Worm (Caenorhabditis elegans): Measurements from ENCODE around the gene F26D10.13.

F26D10.13 gene

DNA sequence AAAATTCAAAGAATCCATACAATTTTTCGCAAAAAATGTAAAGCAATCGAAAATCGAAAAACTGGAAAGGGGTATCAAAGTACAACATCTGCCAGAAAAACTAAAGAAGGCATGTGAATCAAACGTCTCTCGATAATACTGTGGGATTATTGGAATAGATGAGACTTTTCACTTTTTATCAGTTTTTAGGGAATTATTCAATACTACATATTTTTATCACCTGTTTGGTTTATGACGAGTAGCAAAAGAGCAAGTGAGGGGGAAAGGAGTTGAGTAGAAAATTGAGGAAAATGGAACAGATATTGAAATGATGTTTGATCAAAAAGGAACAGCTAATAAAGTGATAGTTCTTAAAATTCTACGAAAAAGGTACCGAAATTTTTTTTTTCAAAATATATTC lies 28.5 kb upstream of the F26D10.13 start:
- TF ChIP-seq pqm-1 (tag; optimal IDR thresholded peaks at IDR 0.05), result peak; percentile 14
- TF ChIP-seq aha-1 (tag), result peak; percentile 53
- no peak for TF ChIP-seq sdz-12 (GFP tag; optimal IDR thresholded peaks at IDR 0.05)
- TF ChIP-seq nhr-111 (GFP tag; optimal IDR thresholded peaks at IDR 0.05), result no peak
- TF ChIP-seq zip-2 (tag; optimal IDR thresholded peaks at IDR 0.05), result no peak
- 0 out of 2 replicates have a peak, but pooled peaks have one; percentile 26 for TF ChIP-seq dmd-6 (GFP tag; IDR thresholded peaks at IDR 0.05)
- no peak for TF ChIP-seq ceh-44 (GFP tag; IDR thresholded peaks at IDR 0.05)
- no peak for TF ChIP-seq ceh-32 (tag; optimal IDR thresholded peaks at IDR 0.05; ENCODE audit: poor library complexity)
- peak; percentile 37 for TF ChIP-seq dve-1 (tag; optimal IDR thresholded peaks at IDR 0.05; ENCODE audit: insufficient read depth)

DNA sequence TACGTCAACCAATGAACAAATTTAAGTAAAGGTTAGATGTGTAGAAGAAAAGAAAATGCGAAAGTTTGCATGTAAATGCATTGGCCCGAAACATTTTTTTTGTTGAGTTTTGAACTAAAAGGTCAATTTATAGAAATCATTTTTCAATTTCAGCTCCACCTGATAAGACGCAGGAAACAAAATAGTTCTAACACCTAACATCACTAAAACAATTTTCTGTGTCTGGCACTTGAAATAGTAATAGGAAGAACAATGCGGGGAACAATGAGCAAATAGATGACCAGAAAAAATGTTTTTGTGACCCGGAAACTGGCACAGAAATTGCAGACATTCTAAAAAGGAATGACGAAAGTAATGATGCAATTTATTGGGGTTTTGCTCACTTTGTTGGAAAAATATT lies 27.7 kb upstream of the F26D10.13 start:
- TF ChIP-seq T26A8.4 (GFP tag; IDR thresholded peaks at IDR 0.05) (no peak), daf-16 (GFP tag; optimal IDR thresholded peaks at IDR 0.05) (no peak), daf-16 (tag; optimal IDR thresholded peaks at IDR 0.05) (peak; percentile 48), Y75B8A.6 (GFP tag; IDR thresholded peaks at IDR 0.05) (no peak), egl-27 (tag; optimal IDR thresholded peaks at IDR 0.05) (no peak), mep-1 (tag; optimal IDR thresholded peaks at IDR 0.05) (peak; percentile 26), aha-1 (tag) (peak; percentile 82), lin-15B (tag; optimal IDR thresholded peaks at IDR 0.05) (no peak), dve-1 (tag; optimal IDR thresholded peaks at IDR 0.05; ENCODE audit: insufficient read depth) (peak; percentile 42), hlh-30 (tag; optimal IDR thresholded peaks at IDR 0.05; ENCODE audit: insufficient read depth) (no peak), gei-8 (GFP tag; optimal IDR thresholded peaks at IDR 0.05) (no peak), T20F7.1 (GFP tag; optimal IDR thresholded peaks at IDR 0.05) (no peak), nhr-28 (tag; optimal IDR thresholded peaks at IDR 0.05) (no peak), dmd-6 (GFP tag; IDR thresholded peaks at IDR 0.05) (peak; percentile 15; the same call in 1 of the 2 replicates), ceh-32 (tag; optimal IDR thresholded peaks at IDR 0.05; ENCODE audit: poor library complexity) (no peak)

DNA sequence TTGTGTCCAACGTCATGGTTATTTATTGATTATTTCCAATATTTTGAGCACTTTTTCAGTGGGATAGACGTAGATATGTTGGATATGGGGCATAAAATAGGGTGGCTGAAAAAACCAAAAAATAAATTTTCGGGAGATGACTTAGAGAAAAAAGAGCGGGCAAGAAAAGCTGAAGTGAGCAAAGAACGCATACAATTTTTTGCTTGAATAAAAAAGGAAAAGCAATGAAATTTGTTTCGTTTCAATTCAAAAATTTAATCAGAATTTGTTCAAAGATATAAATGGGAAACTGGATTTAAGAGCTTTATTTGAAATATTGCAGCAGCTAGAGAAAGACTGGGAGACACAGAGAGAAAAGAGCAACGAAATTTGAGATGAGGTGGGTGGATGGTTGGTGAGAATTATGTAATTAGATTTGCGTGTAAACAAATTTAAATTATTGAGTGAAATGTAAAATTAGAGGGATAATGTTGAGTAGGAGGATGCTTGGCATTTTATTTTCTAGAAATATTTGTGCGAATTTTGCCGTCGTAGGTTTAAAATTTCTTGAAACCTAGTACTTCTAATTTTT lies 27.1 kb upstream of the F26D10.13 start, which contains the start of the genes T28F3.11 and slc-17.4:
TSS of gene T28F3.11 (minus strand) at position 51 of the 571 bp plus-strand sequence.
TSS of gene slc-17.4 (minus strand) at position 105 of the 571 bp plus-strand sequence.
- TF ChIP-seq lin-15B (tag; optimal IDR thresholded peaks at IDR 0.05) (no peak), unc-62 (GFP tag; optimal IDR thresholded peaks at IDR 0.05 in 1 of 2) (peak in 1 of 2 experiments; percentile 16), unc-62 (tag; optimal IDR thresholded peaks at IDR 0.05) (no peak)

DNA sequence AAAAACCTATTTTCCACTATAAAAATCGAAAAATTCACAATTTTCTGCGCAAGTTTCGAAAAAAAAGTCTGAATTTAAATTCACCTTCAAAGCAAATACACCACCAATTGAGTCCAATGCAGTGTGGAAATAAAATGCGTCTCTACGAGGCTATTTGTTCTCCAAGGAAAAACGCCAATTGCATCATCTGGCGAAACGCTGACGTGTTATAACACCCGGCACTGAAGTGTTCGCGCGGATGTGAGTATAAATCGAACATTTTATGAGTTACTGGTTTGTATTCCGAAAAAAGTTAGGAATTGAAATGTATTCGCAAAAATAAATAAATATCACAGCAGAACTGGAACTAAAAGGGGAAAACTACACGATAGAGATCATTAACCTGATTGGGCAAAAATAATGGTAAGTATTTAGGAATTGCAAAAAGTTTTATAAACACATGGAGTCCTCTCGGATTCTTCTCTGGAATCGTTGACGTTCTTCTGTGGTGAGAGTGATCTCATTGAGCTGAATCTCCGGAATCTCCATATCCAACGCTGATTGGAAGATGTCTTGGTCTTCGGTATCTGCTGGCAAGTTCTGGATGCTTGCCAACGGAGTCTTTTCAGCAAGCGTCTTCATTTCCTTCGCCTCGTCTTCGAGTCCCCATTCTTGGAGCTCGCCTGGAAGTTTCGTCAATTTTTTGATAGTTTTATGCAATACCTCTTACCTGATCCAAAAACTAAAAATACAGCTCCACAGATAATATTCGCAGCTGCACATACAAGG lies 23.5 kb upstream of the F26D10.13 start, which contains the start of gene zipt-7.1:
TSS of gene zipt-7.1 (minus strand) at position 232 of the 768 bp plus-strand sequence.
- TF ChIP-seq nhr-25 (tag; optimal IDR thresholded peaks at IDR 0.05; ENCODE audit: borderline replicate concordance, insufficient read depth), result no peak
- no peak for TF ChIP-seq zfp-2 (tag; optimal IDR thresholded peaks at IDR 0.05)
- 0 out of 2 replicates have a peak, but pooled peaks have one; percentile 10 for TF ChIP-seq lin-38 (GFP tag; IDR thresholded peaks at IDR 0.05)
- TF ChIP-seq Y75B8A.6 (GFP tag; IDR thresholded peaks at IDR 0.05), result no peak
- TF ChIP-seq T20F7.1 (GFP tag; optimal IDR thresholded peaks at IDR 0.05), result no peak
- TF ChIP-seq dve-1 (tag; optimal IDR thresholded peaks at IDR 0.05; ENCODE audit: insufficient read depth), result peak; percentile 0
- peak; percentile 48 for TF ChIP-seq ztf-7 (tag; optimal IDR thresholded peaks at IDR 0.05)
- TF ChIP-seq spr-3 (GFP tag; optimal IDR thresholded peaks at IDR 0.05), result no peak

DNA sequence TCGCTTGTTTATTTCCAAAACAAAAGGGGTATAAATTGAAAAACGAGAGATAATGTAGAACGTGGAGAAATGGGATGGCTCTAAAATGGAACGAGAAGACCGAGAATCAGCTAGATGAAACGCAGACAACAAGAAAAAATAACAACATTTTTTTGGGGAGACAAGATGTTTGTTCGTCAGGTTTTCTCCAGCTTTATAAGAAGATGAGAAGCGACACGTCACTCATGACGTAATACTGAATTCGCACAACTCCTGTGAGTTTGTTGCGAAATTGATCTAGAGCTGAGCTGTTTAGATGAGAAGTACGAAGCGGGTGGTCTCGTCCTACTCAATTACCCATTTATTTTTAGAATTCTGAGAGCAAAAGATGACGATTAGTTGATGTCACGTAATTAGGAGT lies 20.6 kb upstream of the F26D10.13 start:
- TF ChIP-seq mes-2 (tag; optimal IDR thresholded peaks at IDR 0.05; ENCODE audit: poor library complexity, severe bottlenecking) (peak; percentile 42), ama-1 (optimal IDR thresholded peaks at IDR 0.05) (no peak), dmd-6 (GFP tag; IDR thresholded peaks at IDR 0.05) (0 out of 2 replicates have a peak, but pooled peaks have one; percentile 25), ctbp-1 (GFP tag; IDR thresholded peaks at IDR 0.05) (peak; percentile 63; the same call in 1 of the 2 replicates), unc-62 (GFP tag; optimal IDR thresholded peaks at IDR 0.05 in 1 of 2) (peak in 1 of 2 experiments; percentile 49), unc-62 (tag; optimal IDR thresholded peaks at IDR 0.05) (no peak), ceh-20 (GFP tag; IDR thresholded peaks at IDR 0.05) (peak; percentile 39; the same call in 1 of the 2 replicates), dve-1 (tag; optimal IDR thresholded peaks at IDR 0.05; ENCODE audit: insufficient read depth) (peak; percentile 11), nhr-237 (tag; optimal IDR thresholded peaks at IDR 0.05) (no peak), snpc-1.2 (GFP tag; IDR thresholded peaks at IDR 0.05) (0 out of 2 replicates have a peak, but pooled peaks have one; percentile 34), F10B5.3 (tag; optimal IDR thresholded peaks at IDR 0.05) (no peak), lsy-2 (tag; optimal IDR thresholded peaks at IDR 0.05) (peak in 1 of 2 experiments; percentile 52), mdl-1 (tag; optimal IDR thresholded peaks at IDR 0.05) (peak in 1 of 2 experiments; percentile 3), rbr-2 (tag; optimal IDR thresholded peaks at IDR 0.05) (peak; percentile 7), Y48G9A.11 (GFP tag; IDR thresholded peaks at IDR 0.05) (no peak), mep-1 (tag; optimal IDR thresholded peaks at IDR 0.05) (peak; percentile 12), zip-11 (GFP tag; IDR thresholded peaks at IDR 0.05) (no peak), Y75B8A.6 (GFP tag; IDR thresholded peaks at IDR 0.05) (0 out of 2 replicates have a peak, but pooled peaks have one; percentile 20)
